Fruit fly (Drosophila melanogaster) whole organism, embryonic: ENCODE measurements around the gene CG42240.

Experiments
- Atf3 ChIP-seq: fragments of 200-800 bp; sonication (Bioruptor generic); optimal IDR thresholded peaks from 3 replicates; lab custom pipeline; 2016; ENCODE audit warnings: missing biosample characterization, missing genetic modification characterization
- Awh ChIP-seq: fragments of 200-800 bp; sonication (Bioruptor generic); IDR thresholded peaks from 2 replicates; pipeline ENCODE4, ENCODE4 v1.3.6; 2022; ENCODE audit warnings: missing biosample characterization, missing genetic modification characterization
- Bgb ChIP-seq: fragments of 200-800 bp; sonication (Bioruptor generic); IDR thresholded peaks from 2 replicates; pipeline ENCODE4 v1.3.6; 2022; ENCODE audit warnings: missing biosample characterization, missing genetic modification characterization; ENCODE audit not compliant: partially characterized antibody
- CG10979 ChIP-seq: fragments of 200-800 bp; sonication (Bioruptor generic); optimal IDR thresholded peaks from 2 replicates; lab custom pipeline; 2018; ENCODE audit warnings: missing biosample characterization, mild to moderate bottlenecking, missing genetic modification characterization, moderate library complexity
- CG12155 ChIP-seq: fragments of 200-800 bp; sonication (Bioruptor generic); optimal IDR thresholded peaks from 3 replicates; lab custom pipeline; 2016; ENCODE audit warnings: missing biosample characterization, missing genetic modification characterization
- CG12219 ChIP-seq: fragments of 200-800 bp; sonication (Bioruptor generic); optimal IDR thresholded peaks from 3 replicates; lab custom pipeline; 2018; ENCODE audit warnings: missing biosample characterization, mild to moderate bottlenecking, missing genetic modification characterization
- CG1233 ChIP-seq: fragments of 200-800 bp; sonication (Bioruptor generic); optimal IDR thresholded peaks from 4 replicates; lab custom pipeline; 2018; ENCODE audit warnings: missing biosample characterization, mild to moderate bottlenecking, missing genetic modification characterization
- CG13287 ChIP-seq: fragments of 200-800 bp; sonication (Bioruptor generic); IDR thresholded peaks from 2 replicates; pipeline ENCODE4 v1.3.6; 2022; ENCODE audit warnings: missing biosample characterization, missing genetic modification characterization; ENCODE audit not compliant: partially characterized antibody
- CG13424 ChIP-seq: fragments of 200-800 bp; sonication (Bioruptor generic); optimal IDR thresholded peaks from 2 replicates; lab custom pipeline; 2019; ENCODE audit warnings: missing biosample characterization, mild to moderate bottlenecking, missing genetic modification characterization, moderate library complexity
- CG13894 ChIP-seq: fragments of 200-800 bp; sonication (Bioruptor generic); optimal IDR thresholded peaks from 3 replicates; lab custom pipeline; 2018; ENCODE audit warnings: missing biosample characterization, mild to moderate bottlenecking, missing genetic modification characterization, moderate library complexity
- CG14050 ChIP-seq: fragments of 200-800 bp; sonication (Bioruptor generic); IDR thresholded peaks from 3 replicates; pipeline ENCODE4 v1.3.6; 2022; ENCODE audit warnings: missing biosample characterization, missing genetic modification characterization
- CG15011 ChIP-seq: fragments of 200-800 bp; sonication (Bioruptor generic); optimal IDR thresholded peaks from 3 replicates; lab custom pipeline; 2018; ENCODE audit warnings: missing biosample characterization, mild to moderate bottlenecking, missing genetic modification characterization
- CG16779 ChIP-seq: fragments of 200-800 bp; sonication (Bioruptor generic); IDR thresholded peaks from 2 replicates; pipeline ENCODE4 v1.3.6; 2022; ENCODE audit warnings: missing biosample characterization, missing genetic modification characterization
- CG17912 ChIP-seq: fragments of 200-800 bp; sonication (Bioruptor generic); optimal IDR thresholded peaks from 2 replicates; lab custom pipeline; 2018; ENCODE audit warnings: missing biosample characterization, mild to moderate bottlenecking, missing genetic modification characterization
- CG18011 ChIP-seq: fragments of 200-800 bp; sonication (Bioruptor generic); optimal IDR thresholded peaks from 2 replicates; lab custom pipeline; 2017; ENCODE audit warnings: missing biosample characterization, missing genetic modification characterization, mild to moderate bottlenecking, moderate library complexity, missing genotype
- CG1832 ChIP-seq: fragments of 200-800 bp; sonication (Bioruptor generic); optimal IDR thresholded peaks from 2 replicates; lab custom pipeline; 2017; ENCODE audit warnings: missing biosample characterization, mild to moderate bottlenecking, missing genetic modification characterization, inconsistent platforms
- CG30431 ChIP-seq: fragments of 200-800 bp; sonication (Bioruptor generic); optimal IDR thresholded peaks from 2 replicates; lab custom pipeline; 2017; ENCODE audit warnings: missing biosample characterization, missing genetic modification characterization
- CG3163 ChIP-seq: fragments of 200-800 bp; sonication (Bioruptor generic); optimal IDR thresholded peaks from 3 replicates; lab custom pipeline; 2016; ENCODE audit warnings: missing biosample characterization, missing genetic modification characterization
- CG4328 ChIP-seq: fragments of 200-800 bp; sonication (Bioruptor generic); optimal IDR thresholded peaks from 3 replicates; lab custom pipeline; 2017; ENCODE audit warnings: missing biosample characterization, missing genetic modification reagents, missing genetic modification characterization
- CG5953 ChIP-seq: fragments of 200-800 bp; sonication (Bioruptor generic); IDR thresholded peaks from 2 replicates; pipeline ENCODE4 v1.3.6; 2022; ENCODE audit warnings: missing biosample characterization, missing genetic modification characterization
- CG6765 ChIP-seq: fragments of 200-800 bp; sonication (Bioruptor generic); optimal IDR thresholded peaks from 3 replicates; lab custom pipeline; 2017; ENCODE audit warnings: missing biosample characterization, mild to moderate bottlenecking, missing genetic modification characterization
- CG7786 ChIP-seq: fragments of 200-800 bp; sonication (Bioruptor generic); optimal IDR thresholded peaks from 2 replicates; lab custom pipeline; 2016; ENCODE audit warnings: missing biosample characterization, missing genetic modification characterization
- CG7928 ChIP-seq: fragments of 200-800 bp; sonication (Bioruptor generic); optimal IDR thresholded peaks from 2 replicates; lab custom pipeline; 2017; ENCODE audit warnings: missing biosample characterization, mild to moderate bottlenecking, missing genetic modification characterization
- CG9437 ChIP-seq: fragments of 200-800 bp; sonication (Bioruptor generic); optimal IDR thresholded peaks from 2 replicates; lab custom pipeline; 2018; ENCODE audit warnings: missing biosample characterization, mild to moderate bottlenecking, missing genetic modification characterization
- CG9727 ChIP-seq: fragments of 200-800 bp; sonication (Bioruptor generic); optimal IDR thresholded peaks from 3 replicates; lab custom pipeline; 2017; ENCODE audit warnings: missing biosample characterization, mild to moderate bottlenecking, missing genetic modification characterization
- CG9797 ChIP-seq: fragments of 200-800 bp; sonication (Bioruptor generic); optimal IDR thresholded peaks from 3 replicates; lab custom pipeline; 2018; ENCODE audit warnings: missing biosample characterization, mild to moderate bottlenecking, missing genetic modification characterization
- CHES-1-like ChIP-seq: fragments of 200-800 bp; sonication (Bioruptor generic); optimal IDR thresholded peaks from 2 replicates; lab custom pipeline; 2016; ENCODE audit warnings: missing biosample characterization, missing genetic modification characterization
- CoRest ChIP-seq: fragments of 200-800 bp; sonication (Bioruptor generic); optimal IDR thresholded peaks from 3 replicates; lab custom pipeline; 2018; ENCODE audit warnings: missing biosample characterization, mild to moderate bottlenecking, missing genetic modification characterization, moderate library complexity
- Hr78 ChIP-seq, 2 experiments: fragments of 200-800 bp in 1 of 2; fragments of >200 bp in 1 of 2; sonication (Bioruptor generic) in 1 of 2; optimal IDR thresholded peaks; 2 replicates each; lab custom pipeline; 2017 to 2019; ENCODE audit warnings: missing biosample characterization in 2 of 2, missing genetic modification characterization in 2 of 2, mild to moderate bottlenecking in 1 of 2, moderate library complexity in 1 of 2
- Oaz ChIP-seq: fragments of 200-800 bp; sonication (Bioruptor generic); IDR thresholded peaks from 2 replicates; pipeline ENCODE4 v1.3.6; 2022; ENCODE audit warnings: missing biosample characterization, missing genetic modification characterization
- Vsx1 ChIP-seq: fragments of 200-800 bp; sonication (Bioruptor generic); optimal IDR thresholded peaks from 2 replicates; lab custom pipeline; 2017; ENCODE audit warnings: missing biosample characterization, mild to moderate bottlenecking, missing genetic modification characterization, missing genetic modification reagents
- ac ChIP-seq: fragments of 200-800 bp; sonication (Bioruptor generic); optimal IDR thresholded peaks from 3 replicates; lab custom pipeline; 2017; ENCODE audit warnings: missing biosample characterization, mild to moderate bottlenecking, missing genetic modification characterization
- br ChIP-seq: fragments of >200 bp; optimal IDR thresholded peaks from 2 replicates; lab custom pipeline; 2017
- cas ChIP-seq: fragments of 200-800 bp; sonication (Bioruptor generic); IDR thresholded peaks from 2 replicates; pipeline ENCODE4 v1.3.6; 2022; ENCODE audit warnings: missing biosample characterization, missing genetic modification characterization
- disco-r ChIP-seq: fragments of 200-800 bp; sonication (Bioruptor generic); optimal IDR thresholded peaks from 2 replicates; lab custom pipeline; 2016; ENCODE audit warnings: missing biosample characterization, missing genetic modification characterization
- emc ChIP-seq: fragments of 200-800 bp; sonication (Bioruptor generic); optimal IDR thresholded peaks from 2 replicates; lab custom pipeline; 2016; ENCODE audit warnings: missing biosample characterization, missing genetic modification characterization
- en ChIP-seq: fragments of 200-800 bp; sonication (Bioruptor generic); optimal IDR thresholded peaks from 2 replicates; lab custom pipeline; 2016; ENCODE audit warnings: missing biosample characterization, missing genetic modification characterization
- ewg ChIP-seq: fragments of 200-800 bp; sonication (Bioruptor generic); optimal IDR thresholded peaks from 3 replicates; lab custom pipeline; 2017; ENCODE audit warnings: mild to moderate bottlenecking, missing biosample characterization, missing genetic modification reagents, missing genetic modification characterization
- exex ChIP-seq: fragments of 200-800 bp; sonication (Bioruptor generic); optimal IDR thresholded peaks from 4 replicates; lab custom pipeline; 2018; ENCODE audit warnings: missing biosample characterization, mild to moderate bottlenecking, missing genetic modification characterization, moderate library complexity
- gem ChIP-seq: fragments of 200-800 bp; sonication (Bioruptor generic); optimal IDR thresholded peaks from 2 replicates; lab custom pipeline; 2019; ENCODE audit warnings: missing biosample characterization, mild to moderate bottlenecking, missing genetic modification characterization, moderate library complexity
- org-1 ChIP-seq: fragments of 200-800 bp; sonication (Bioruptor generic); optimal IDR thresholded peaks from 2 replicates; lab custom pipeline; 2017; ENCODE audit warnings: missing biosample characterization, missing genetic modification characterization
- pb ChIP-seq: fragments of 200-800 bp; sonication (Bioruptor generic); optimal IDR thresholded peaks from 3 replicates; lab custom pipeline; 2016; ENCODE audit warnings: missing biosample characterization, missing genetic modification characterization
- phol ChIP-seq: fragments of 200-800 bp; sonication (Bioruptor generic); optimal IDR thresholded peaks from 3 replicates; lab custom pipeline; 2018; ENCODE audit warnings: missing biosample characterization, mild to moderate bottlenecking, missing genetic modification characterization, moderate library complexity
- prd ChIP-seq, 3 experiments: fragments of >200 bp in 2 of 3; fragments of 200-800 bp in 1 of 3; sonication (Bioruptor generic) in 1 of 3; optimal IDR thresholded peaks in 2 of 3; IDR thresholded peaks in 1 of 3; 2 replicates in 2 of 3; 3 replicates in 1 of 3; pipeline versions ENCODE4 v1.3.6 to Lab custom; 2017 to 2022; ENCODE audit warnings: missing biosample characterization in 1 of 3, missing genetic modification characterization in 1 of 3
- psq ChIP-seq: fragments of 200-800 bp; sonication (Bioruptor generic); optimal IDR thresholded peaks from 2 replicates; lab custom pipeline; 2017; ENCODE audit warnings: missing biosample characterization, missing genetic modification characterization
- ranshi ChIP-seq: fragments of 200-800 bp; sonication (Bioruptor generic); IDR thresholded peaks from 2 replicates; pipeline ENCODE4 v1.3.6; 2022; ENCODE audit warnings: missing biosample characterization, missing genetic modification characterization
- row ChIP-seq: fragments of 200-800 bp; sonication (Bioruptor generic); IDR thresholded peaks from 3 replicates; pipeline ENCODE4 v1.3.6; 2022; ENCODE audit warnings: missing biosample characterization, missing genetic modification characterization
- run ChIP-seq: fragments of 200-800 bp; sonication (Bioruptor generic); optimal IDR thresholded peaks from 3 replicates; lab custom pipeline; 2018; ENCODE audit warnings: missing biosample characterization, mild to moderate bottlenecking, missing genetic modification characterization
- tna ChIP-seq: fragments of 200-800 bp; sonication (Bioruptor generic); IDR thresholded peaks from 2 replicates; pipeline ENCODE4 v1.3.6; 2022; ENCODE audit warnings: missing biosample characterization, missing genetic modification characterization; ENCODE audit not compliant: partially characterized antibody
- tx ChIP-seq: fragments of 200-800 bp; sonication (Bioruptor generic); optimal IDR thresholded peaks from 2 replicates; lab custom pipeline; 2016; ENCODE audit warnings: missing biosample characterization, missing genetic modification characterization

The CG42240 gene

dm6 chrX:6375636-6376035 lies 45.0 kb downstream of the CG42240 start (continued):
- no peak for TF ChIP-seq CHES-1-like
- TF ChIP-seq ranshi = peak; percentile 49; the same call in 1 of the 2 replicates
- peak; percentile 72 for TF ChIP-seq row (GFP tag; lab: Robert Waterston, UW)
- peak; percentile 36 for TF ChIP-seq CG12219 (GFP tag; lab: Kevin White, UChicago)
- TF ChIP-seq Vsx1 (GFP tag; lab: Kevin White, UChicago) = no peak
- TF ChIP-seq CG9727 (GFP tag; lab: Kevin White, UChicago) = peak; percentile 36
- no peak for TF ChIP-seq CG1832 (GFP tag; lab: Kevin White, UChicago)
- no peak for TF ChIP-seq prd (optimal IDR thresholded peaks at IDR 0.05; lab: Kevin White, UChicago)
- TF ChIP-seq prd (GFP tag; IDR thresholded peaks at IDR 0.05; lab: Robert Waterston, UW) = peak; percentile 59; the same call in 1 of the 3 replicates
- peak; percentile 14 for TF ChIP-seq pb (GFP tag; lab: Kevin White, UChicago)
- TF ChIP-seq ewg (GFP tag; lab: Kevin White, UChicago) = no peak
- no peak for TF ChIP-seq CG4328 (GFP tag; lab: Kevin White, UChicago)
- TF ChIP-seq ac = no peak
- TF ChIP-seq CG13894 (tag; lab: Kevin White, UChicago) = no peak
- TF ChIP-seq CG7928 = no peak
- TF ChIP-seq CG14050 = no peak
- no peak for TF ChIP-seq Bgb
- TF ChIP-seq CG7786 = peak; percentile 30
- no peak for TF ChIP-seq tx (GFP tag; lab: Kevin White, UChicago)
- no peak for TF ChIP-seq CG30431 (GFP tag; lab: Kevin White, UChicago)
- no peak for TF ChIP-seq CG13287 (GFP tag; lab: Robert Waterston, UW)
- 0 out of 2 replicates have a peak, but pooled peaks have one; percentile 4 for TF ChIP-seq Oaz (GFP tag; lab: Robert Waterston, UW)
- no peak for TF ChIP-seq en (GFP tag; lab: Kevin White, UChicago)
- no peak for TF ChIP-seq exex (tag; lab: Kevin White, UChicago)
- TF ChIP-seq CG9437 (GFP tag; lab: Kevin White, UChicago) = peak; percentile 1
- TF ChIP-seq run (tag; lab: Kevin White, UChicago) = no peak
- peak; percentile 16 for TF ChIP-seq CG6765 (GFP tag; lab: Kevin White, UChicago)
- peak; percentile 73 for TF ChIP-seq gem
- no peak for TF ChIP-seq Awh (GFP tag; lab: Robert Waterston, UW)
- no peak for TF ChIP-seq cas (GFP tag; lab: Robert Waterston, UW)
- peak; percentile 43 for TF ChIP-seq CoRest (tag; lab: Kevin White, UChicago)
- TF ChIP-seq disco-r (GFP tag; lab: Kevin White, UChicago) = no peak
- TF ChIP-seq CG9797 (GFP tag; lab: Kevin White, UChicago) = no peak
- TF ChIP-seq Atf3 (GFP tag; lab: Kevin White, UChicago) = no peak
- TF ChIP-seq emc (GFP tag; lab: Kevin White, UChicago) = no peak
- peak; percentile 30 for TF ChIP-seq CG10979 (tag; lab: Kevin White, UChicago)
- TF ChIP-seq CG3163 (GFP tag; lab: Kevin White, UChicago) = no peak
- TF ChIP-seq org-1 = peak; percentile 49
- no peak for TF ChIP-seq CG5953 (GFP tag; lab: Robert Waterston, UW)
- no peak for TF ChIP-seq Hr78 (GFP tag; optimal IDR thresholded peaks at IDR 0.05; lab: Kevin White, UChicago)
- TF ChIP-seq psq = no peak
- TF ChIP-seq CG1233 = peak; percentile 18
- TF ChIP-seq CG15011 (GFP tag; lab: Kevin White, UChicago) = peak; percentile 37
- TF ChIP-seq CG13424 (tag; lab: Kevin White, UChicago) = peak; percentile 43
- no peak for TF ChIP-seq tna (GFP tag; lab: Robert Waterston, UW)
- TF ChIP-seq br (lab: Kevin White, UChicago) = no peak
- TF ChIP-seq CG12155 (GFP tag; lab: Kevin White, UChicago) = no peak
- no peak for TF ChIP-seq CG18011
- TF ChIP-seq CG16779 = no peak
- TF ChIP-seq CG17912 = no peak
- TF ChIP-seq phol (tag; lab: Kevin White, UChicago) = peak; percentile 40
